Fruit fly (Drosophila melanogaster): ENCODE results near the gene RpL17.

Gene RpL17

DNA sequence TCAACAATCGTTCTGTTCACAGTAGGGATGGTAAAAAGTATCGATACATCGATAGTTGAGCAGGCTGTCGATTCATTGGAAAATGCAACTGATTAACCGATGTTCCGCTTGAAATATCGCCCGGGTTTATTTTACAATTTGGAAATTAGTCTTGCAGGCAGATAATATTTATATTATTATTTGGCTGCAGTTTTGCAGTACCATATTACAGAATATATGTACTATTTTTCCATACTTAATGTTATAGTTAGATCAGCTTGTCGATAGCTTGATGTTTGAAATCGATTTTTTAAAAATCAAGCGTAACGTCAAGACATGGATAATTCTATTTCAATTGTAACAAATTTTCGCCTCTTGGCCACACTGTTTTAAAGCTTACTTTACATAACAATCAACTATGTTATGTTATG, 49.1 kb downstream of the RpL17 start, which contains the start of gene CG14442 (continued):
- TF ChIP-seq Fer1 (GFP tag; optimal IDR thresholded peaks at IDR 0.05), result no peak
- peak; percentile 84 for TF ChIP-seq sens (GFP tag)
- TF ChIP-seq CG2129 (GFP tag; IDR thresholded peaks at IDR 0.05; ENCODE audit: partially characterized antibody), result peak; percentile 87
- no peak for TF ChIP-seq ems (GFP tag; optimal IDR thresholded peaks at IDR 0.05)
- TF ChIP-seq CG10321 (GFP tag; IDR thresholded peaks at IDR 0.05), result no peak
- TF ChIP-seq seq (GFP tag; IDR thresholded peaks at IDR 0.05), result peak; percentile 20; the same call in 1 of the 2 replicates
- no peak for TF ChIP-seq chm (GFP tag; IDR thresholded peaks at IDR 0.05)
- no peak for TF ChIP-seq CG14050 (GFP tag; IDR thresholded peaks at IDR 0.05)
- no peak for TF ChIP-seq toy (GFP tag; IDR thresholded peaks at IDR 0.05)
- no peak for TF ChIP-seq CG4360 (GFP tag; IDR thresholded peaks at IDR 0.05)
- no peak for TF ChIP-seq CG1647 (GFP tag; optimal IDR thresholded peaks at IDR 0.05)
- no peak for TF ChIP-seq trh (GFP tag; optimal IDR thresholded peaks at IDR 0.05)
- no peak for TF ChIP-seq CG6854 (GFP tag; optimal IDR thresholded peaks at IDR 0.05)
- no peak for TF ChIP-seq bcd (GFP tag; optimal IDR thresholded peaks at IDR 0.05)
- TF ChIP-seq dpn (GFP tag; optimal IDR thresholded peaks at IDR 0.05), result peak; percentile 33 to 50
- TF ChIP-seq tio (GFP tag; optimal IDR thresholded peaks at IDR 0.05), result no peak
- TF ChIP-seq sc (optimal IDR thresholded peaks at IDR 0.05), result no peak
- TF ChIP-seq sc (GFP tag; optimal IDR thresholded peaks at IDR 0.05), result no peak
- TF ChIP-seq kay (GFP tag; optimal IDR thresholded peaks at IDR 0.05), result no peak
- no peak for TF ChIP-seq CG14965 (GFP tag; optimal IDR thresholded peaks at IDR 0.05; ENCODE audit: borderline replicate concordance)
- TF ChIP-seq pb (GFP tag; optimal IDR thresholded peaks at IDR 0.05), result no peak
- TF ChIP-seq NFAT (GFP tag; IDR thresholded peaks at IDR 0.05), result peak; percentile 22; the same call in 1 of the 2 replicates
- no peak for TF ChIP-seq CG4328 (GFP tag; optimal IDR thresholded peaks at IDR 0.05)
- no peak for TF ChIP-seq CG11085 (GFP tag; IDR thresholded peaks at IDR 0.05)
- peak; percentile 23 for TF ChIP-seq unpg (GFP tag; optimal IDR thresholded peaks at IDR 0.05)
- no peak for TF ChIP-seq ewg (GFP tag; optimal IDR thresholded peaks at IDR 0.05)
- no peak; the same call in 2 of the 3 replicates for TF ChIP-seq B-H1 (GFP tag; IDR thresholded peaks at IDR 0.05)
- no peak for TF ChIP-seq oc (tag; optimal IDR thresholded peaks at IDR 0.05)
- TF ChIP-seq CG12391 (tag; optimal IDR thresholded peaks at IDR 0.05), result peak; percentile 46
- no peak for TF ChIP-seq Antp (GFP tag; optimal IDR thresholded peaks at IDR 0.05)
- no peak for TF ChIP-seq CG11560 (tag; IDR thresholded peaks at IDR 0.05)
- peak; percentile 66 for TF ChIP-seq CG1603 (tag; optimal IDR thresholded peaks at IDR 0.05)
- TF ChIP-seq bbx (GFP tag; IDR thresholded peaks at IDR 0.05; ENCODE audit: partially characterized antibody), result peak; percentile 91
- TF ChIP-seq CG2120 (GFP tag; optimal IDR thresholded peaks at IDR 0.05), result peak; percentile 60
- peak; percentile 27 for TF ChIP-seq BtbVII (GFP tag; optimal IDR thresholded peaks at IDR 0.05)
- TF ChIP-seq CG1529 (GFP tag; optimal IDR thresholded peaks at IDR 0.05), result no peak
- no peak for TF ChIP-seq CG10431 (GFP tag; optimal IDR thresholded peaks at IDR 0.05)
- no peak for TF ChIP-seq Kr (GFP tag; optimal IDR thresholded peaks at IDR 0.05)
- TF ChIP-seq CG7271 (tag; optimal IDR thresholded peaks at IDR 0.05), result no peak
- peak; percentile 25 for TF ChIP-seq zfh2 (GFP tag; optimal IDR thresholded peaks at IDR 0.05)
- peak; percentile 56 for TF ChIP-seq CoRest (tag; optimal IDR thresholded peaks at IDR 0.05)
- TF ChIP-seq exex (tag; optimal IDR thresholded peaks at IDR 0.05), result no peak
- no peak for TF ChIP-seq tup (GFP tag; optimal IDR thresholded peaks at IDR 0.05)
- peak; percentile 93 for TF ChIP-seq CG16813 (GFP tag; IDR thresholded peaks at IDR 0.05; ENCODE audit: partially characterized antibody)
- TF ChIP-seq CG12942 (GFP tag; optimal IDR thresholded peaks at IDR 0.05), result peak; percentile 9
- peak; percentile 59 for TF ChIP-seq slbo (GFP tag; IDR thresholded peaks at IDR 0.05)
- TF ChIP-seq kni (GFP tag; optimal IDR thresholded peaks at IDR 0.05), result no peak
- TF ChIP-seq Spps (tag; optimal IDR thresholded peaks at IDR 0.05), result no peak
- no peak for TF ChIP-seq CG31388 (GFP tag; optimal IDR thresholded peaks at IDR 0.05)
- no peak for TF ChIP-seq CG3726 (GFP tag; IDR thresholded peaks at IDR 0.05)
- no peak for TF ChIP-seq HLHmδ (GFP tag; optimal IDR thresholded peaks at IDR 0.05)

All from whole organism, embryonic.